Worm (Caenorhabditis elegans) whole organism, young adult: ENCODE results near the gene K10G4.3.

ENCODE experiments used
- B0019.2 ChIP-seq: fragments of 200-800 bp; sonication (Bioruptor generic); conservative IDR thresholded peaks from 2 replicates; pipeline ENCODE4 v1.3.6; 2022; ENCODE audit warnings: missing genetic modification reagents, missing genetic modification characterization, missing compliant biosample characterization
- F10E7.11 ChIP-seq: sonication (generic microtip); optimal IDR thresholded peaks from 2 replicates; lab custom pipeline; 2017; ENCODE audit warnings: mild to moderate bottlenecking, missing genetic modification characterization, moderate library complexity, missing compliant biosample characterization
- F49E8.2 ChIP-seq: sonication (generic microtip); optimal IDR thresholded peaks from 3 replicates; lab custom pipeline; 2017; ENCODE audit warnings: missing genetic modification characterization, mild to moderate bottlenecking, missing compliant biosample characterization, antibody characterized with exemption, moderate library complexity; ENCODE audit not compliant: insufficient read depth
- F55B11.4 ChIP-seq: sonication (generic microtip); optimal IDR thresholded peaks from 2 replicates; lab custom pipeline; 2016; ENCODE audit warnings: missing compliant biosample characterization, missing genetic modification characterization, borderline replicate concordance; ENCODE audit not compliant: insufficient read depth
- F57C9.4 ChIP-seq: sonication (generic microtip); optimal IDR thresholded peaks from 2 replicates; lab custom pipeline; 2017; ENCODE audit warnings: mild to moderate bottlenecking, missing genetic modification characterization, missing compliant biosample characterization
- K12H6.12 ChIP-seq: fragments of 200-800 bp; sonication (Bioruptor generic); optimal IDR thresholded peaks from 2 replicates; lab custom pipeline; 2018; ENCODE audit warnings: mild to moderate bottlenecking, missing genetic modification characterization, missing compliant biosample characterization
- Y53F4B.3 ChIP-seq: fragments of 200-800 bp; sonication (Bioruptor generic); IDR thresholded peaks from 2 replicates; pipeline ENCODE4 v1.3.6; 2022; ENCODE audit warnings: missing genetic modification reagents, missing genetic modification characterization, missing compliant biosample characterization
- Y56A3A.18 ChIP-seq: fragments of 200-800 bp; sonication (Bioruptor generic); IDR thresholded peaks from 2 replicates; pipeline ENCODE4 v1.3.6; 2022; ENCODE audit warnings: missing genetic modification reagents, missing genetic modification characterization, missing compliant biosample characterization
- Y67H2A.10 ChIP-seq: fragments of 200-800 bp; sonication (Bioruptor generic); conservative IDR thresholded peaks from 2 replicates; pipeline ENCODE4 v1.3.6; 2022; ENCODE audit warnings: missing genetic modification reagents, missing genetic modification characterization, missing compliant biosample characterization
- aptf-2 ChIP-seq: fragments of 200-800 bp; sonication (Bioruptor generic); conservative IDR thresholded peaks from 2 replicates; pipeline ENCODE4 v1.3.6; 2022; ENCODE audit warnings: missing genetic modification reagents, missing genetic modification characterization, missing compliant biosample characterization
- atf-7 ChIP-seq: sonication (generic microtip); optimal IDR thresholded peaks from 2 replicates; lab custom pipeline; 2017; ENCODE audit warnings: mild to moderate bottlenecking, missing genetic modification characterization, missing compliant biosample characterization
- attf-3 ChIP-seq: fragments of 200-800 bp; sonication (Bioruptor generic); conservative IDR thresholded peaks from 2 replicates; pipeline ENCODE4 v1.3.6; 2022; ENCODE audit warnings: missing genetic modification reagents, missing genetic modification characterization, missing compliant biosample characterization
- ceh-79 ChIP-seq: sonication (generic microtip); optimal IDR thresholded peaks from 2 replicates; lab custom pipeline; 2017; ENCODE audit warnings: mild to moderate bottlenecking, missing genetic modification characterization, missing compliant biosample characterization
- efl-1 ChIP-seq: fragments of 150-350 bp; optimal IDR thresholded peaks from 2 replicates; lab custom pipeline; 2014; ENCODE audit warnings: missing biosample characterization, missing genetic modification reagents, missing genetic modification characterization
- ekl-4 ChIP-seq: fragments of 200-800 bp; sonication (Bioruptor generic); IDR thresholded peaks from 2 replicates; pipeline ENCODE4 v1.3.6; 2022; ENCODE audit warnings: missing genetic modification reagents, missing genetic modification characterization, missing compliant biosample characterization
- gei-17 ChIP-seq: fragments of 200-800 bp; sonication (Bioruptor generic); optimal IDR thresholded peaks from 2 replicates; lab custom pipeline; 2018; ENCODE audit warnings: mild to moderate bottlenecking, missing genetic modification characterization, missing compliant biosample characterization
- hmg-20 ChIP-seq: fragments of 200-800 bp; sonication (Bioruptor generic); IDR thresholded peaks from 2 replicates; pipeline ENCODE4 v1.3.6; 2022; ENCODE audit warnings: missing genetic modification reagents, missing genetic modification characterization, missing compliant biosample characterization
- let-607 ChIP-seq, 2 experiments: fragments of 200-800 bp in 1 of 2; sonication (Bioruptor generic) in 1 of 2; sonication (generic microtip) in 1 of 2; optimal IDR thresholded peaks; 2 replicates each; lab custom pipeline; 2016 to 2018; ENCODE audit warnings: mild to moderate bottlenecking in 2 of 2, missing compliant biosample characterization in 2 of 2, missing genetic modification characterization in 2 of 2, moderate library complexity in 2 of 2, missing genotype in 1 of 2
- lin-35 ChIP-seq, 3 experiments: fragments of 150-350 bp in 2 of 3; sonication (generic microtip) in 1 of 3; optimal IDR thresholded peaks; 2 replicates each; lab custom pipeline; 2014 to 2018; ENCODE audit warnings: missing biosample characterization in 3 of 3, missing genetic modification characterization in 3 of 3, missing genetic modification reagents in 3 of 3
- lin-54 ChIP-seq: fragments of 200-800 bp; sonication (Bioruptor generic); optimal IDR thresholded peaks from 2 replicates; lab custom pipeline; 2018; ENCODE audit warnings: mild to moderate bottlenecking, missing genetic modification characterization, missing compliant biosample characterization
- lsy-27 ChIP-seq: sonication (generic microtip); optimal IDR thresholded peaks from 2 replicates; lab custom pipeline; 2017; ENCODE audit warnings: missing genetic modification characterization, mild to moderate bottlenecking, missing compliant biosample characterization, antibody characterized with exemption, missing genotype, borderline replicate concordance; ENCODE audit not compliant: insufficient read depth
- mel-28 ChIP-seq: sonication (generic microtip); optimal IDR thresholded peaks from 2 replicates; lab custom pipeline; 2016; ENCODE audit warnings: borderline replicate concordance, mild to moderate bottlenecking, missing genetic modification characterization, missing compliant biosample characterization
- nfya-1 ChIP-seq: sonication (generic microtip); optimal IDR thresholded peaks from 2 replicates; lab custom pipeline; 2017; ENCODE audit warnings: antibody characterized with exemption, missing compliant biosample characterization, missing genetic modification characterization, borderline replicate concordance; ENCODE audit not compliant: insufficient read depth
- rec-8 ChIP-seq, 2 experiments: sonication (generic microtip); optimal IDR thresholded peaks; 2 replicates each; lab custom pipeline; 2016; ENCODE audit warnings: mild to moderate bottlenecking in 2 of 2, missing genetic modification characterization in 2 of 2, missing genetic modification reagents in 2 of 2, missing genotype in 2 of 2, missing biosample characterization in 1 of 2, missing compliant biosample characterization in 1 of 2, moderate library complexity in 1 of 2
- rpc-1 ChIP-seq, 2 experiments: fragments of 150-350 bp in 1 of 2; sonication (generic microtip) in 1 of 2; optimal IDR thresholded peaks; 2 replicates each; lab custom pipeline; 2014 to 2018; ENCODE audit warnings: missing biosample characterization in 1 of 2, missing genetic modification characterization in 1 of 2, missing genetic modification reagents in 1 of 2, missing genotype in 1 of 2
- sea-2 ChIP-seq: fragments of 200-800 bp; sonication (Bioruptor generic); IDR thresholded peaks from 2 replicates; pipeline ENCODE4 v1.3.6; 2022; ENCODE audit warnings: missing genetic modification characterization, missing compliant biosample characterization
- snpc-1.1 ChIP-seq: sonication (generic microtip); optimal IDR thresholded peaks from 2 replicates; lab custom pipeline; 2017; ENCODE audit warnings: missing genetic modification characterization, mild to moderate bottlenecking, missing compliant biosample characterization, antibody characterized with exemption, moderate library complexity, missing genotype, missing genetic modification reagents; ENCODE audit not compliant: insufficient read depth
- snpc-4 ChIP-seq, 5 experiments: fragments of 150-350 bp in 1 of 5; sonication (generic microtip) in 4 of 5; optimal IDR thresholded peaks; 2 replicates each; lab custom pipeline; 2014 to 2018; ENCODE audit warnings: missing genetic modification characterization in 5 of 5, missing biosample characterization in 3 of 5, antibody characterized with exemption in 2 of 5, mild to moderate bottlenecking in 2 of 5, missing compliant biosample characterization in 2 of 5, missing genotype in 2 of 5, moderate library complexity in 2 of 5, missing genetic modification reagents in 1 of 5
- tlf-1 ChIP-seq: fragments of 200-800 bp; sonication (Bioruptor generic); optimal IDR thresholded peaks from 2 replicates; lab custom pipeline; 2018; ENCODE audit warnings: mild to moderate bottlenecking, missing genetic modification characterization, missing compliant biosample characterization
- ztf-18 ChIP-seq: sonication (generic microtip); optimal IDR thresholded peaks from 2 replicates; lab custom pipeline; 2016; ENCODE audit warnings: missing genotype, mild to moderate bottlenecking, missing genetic modification characterization, missing compliant biosample characterization

K10G4.3 gene

ce11 chrV:17223305-17223704 is 41.5 kb downstream of the K10G4.3 start, which contains the start of gene srh-252:
Gene srh-252, minus strand, starts transcription at chrV:17223405.
- no peak for TF ChIP-seq Y56A3A.18
- no peak for TF ChIP-seq aptf-2
- no peak for TF ChIP-seq atf-7 (tag; lab: Kevin White, UChicago)
- no peak for TF ChIP-seq Y53F4B.3 (GFP tag; lab: Robert Waterston, UW)
- no peak for TF ChIP-seq efl-1 (GFP tag; lab: Kevin White, UChicago)
- TF ChIP-seq rpc-1 (optimal IDR thresholded peaks at IDR 0.05; lab: Kevin White, UChicago) = no peak
- no peak for TF ChIP-seq rpc-1 (tag; optimal IDR thresholded peaks at IDR 0.05; lab: Kevin White, UChicago)

- TF ChIP-seq hmg-20 (GFP tag; lab: Robert Waterston, UW) = no peak
- TF ChIP-seq let-607 (tag; optimal IDR thresholded peaks at IDR 0.05; lab: Kevin White, UChicago) = no peak
- TF ChIP-seq snpc-1.1 (tag; lab: Kevin White, UChicago) = no peak
- TF ChIP-seq F55B11.4 (tag; lab: Kevin White, UChicago) = no peak
- TF ChIP-seq F10E7.11 = no peak
- no peak for TF ChIP-seq K12H6.12 (tag; lab: Kevin White, UChicago)
- TF ChIP-seq lsy-27 (tag; lab: Kevin White, UChicago) = no peak
- no peak for TF ChIP-seq Y67H2A.10
- TF ChIP-seq rec-8 (tag; optimal IDR thresholded peaks at IDR 0.05; lab: Kevin White, UChicago) = no peak
- TF ChIP-seq tlf-1 (GFP tag; lab: Kevin White, UChicago) = no peak
- no peak for TF ChIP-seq sea-2 (GFP tag; lab: Robert Waterston, UW)
- TF ChIP-seq B0019.2 = no peak
- TF ChIP-seq lin-35 (GFP tag; optimal IDR thresholded peaks at IDR 0.05; lab: Kevin White, UChicago) = no peak
- TF ChIP-seq ceh-79 = no peak
- no peak for TF ChIP-seq ekl-4 (GFP tag; lab: Robert Waterston, UW)
- no peak for TF ChIP-seq snpc-4 (GFP tag; optimal IDR thresholded peaks at IDR 0.05; lab: Kevin White, UChicago)
- no peak for TF ChIP-seq snpc-4 (tag; optimal IDR thresholded peaks at IDR 0.05; lab: Kevin White, UChicago)
- no peak for TF ChIP-seq mel-28 (tag; lab: Kevin White, UChicago)
These were observed 44.4 kb downstream of the K10G4.3 start, which contains the start of gene srh-109 for ce11 chrV:17220345-17220744. Gene srh-109, minus strand, starts transcription at chrV:17220445.

DNA sequence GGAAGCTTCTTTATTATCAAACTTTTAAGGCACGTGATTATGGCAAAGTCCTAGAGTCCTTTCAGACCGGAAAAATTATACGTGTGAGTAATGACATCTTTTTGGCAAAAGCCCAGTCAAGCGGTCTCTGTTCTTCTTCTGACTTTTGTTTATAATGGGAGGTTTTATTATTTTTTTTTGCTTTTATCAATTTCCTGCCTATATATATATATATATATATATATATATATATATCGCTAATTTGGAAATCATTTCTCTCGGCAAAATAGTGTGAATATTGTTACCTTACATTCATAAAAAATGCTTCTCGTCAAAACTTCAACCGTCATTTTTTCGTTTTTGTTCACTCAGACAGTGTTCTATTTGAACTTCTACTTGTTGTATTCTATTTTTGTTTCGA is 47.1 kb downstream of the K10G4.3 start, which contains the start of gene srbc-62:
Gene srbc-62, plus strand, starts transcription at position 301 of the 400 bp plus-strand sequence.
- TF ChIP-seq nfya-1 (tag; lab: Kevin White, UChicago) = no peak
- TF ChIP-seq F57C9.4 (tag; lab: Kevin White, UChicago) = no peak
- no peak for TF ChIP-seq B0019.2
- TF ChIP-seq attf-3 (GFP tag; lab: Robert Waterston, UW) = no peak
- TF ChIP-seq ztf-18 (tag; lab: Kevin White, UChicago) = no peak
- no peak for TF ChIP-seq efl-1 (GFP tag; lab: Kevin White, UChicago)
- TF ChIP-seq lin-54 (GFP tag; lab: Kevin White, UChicago) = no peak
- TF ChIP-seq F49E8.2 (tag; lab: Kevin White, UChicago) = no peak
- no peak for TF ChIP-seq K12H6.12 (tag; lab: Kevin White, UChicago)
- TF ChIP-seq rec-8 (tag; optimal IDR thresholded peaks at IDR 0.05; lab: Kevin White, UChicago) = no peak
- no peak for TF ChIP-seq snpc-4 (GFP tag; optimal IDR thresholded peaks at IDR 0.05; lab: Kevin White, UChicago)
- TF ChIP-seq snpc-4 (tag; optimal IDR thresholded peaks at IDR 0.05; lab: Kevin White, UChicago) = no peak
- no peak for TF ChIP-seq aptf-2
- TF ChIP-seq ceh-79 = no peak
- TF ChIP-seq gei-17 (GFP tag; lab: Kevin White, UChicago) = no peak
- TF ChIP-seq, all 124 proteins: peak for 0
